Worm (Caenorhabditis elegans): ENCODE results near the gene F23B2.10.
A peak's percentile ranks its signal among the peaks of the same experiment; 100 is the strongest.

Gene F23B2.10

DNA sequence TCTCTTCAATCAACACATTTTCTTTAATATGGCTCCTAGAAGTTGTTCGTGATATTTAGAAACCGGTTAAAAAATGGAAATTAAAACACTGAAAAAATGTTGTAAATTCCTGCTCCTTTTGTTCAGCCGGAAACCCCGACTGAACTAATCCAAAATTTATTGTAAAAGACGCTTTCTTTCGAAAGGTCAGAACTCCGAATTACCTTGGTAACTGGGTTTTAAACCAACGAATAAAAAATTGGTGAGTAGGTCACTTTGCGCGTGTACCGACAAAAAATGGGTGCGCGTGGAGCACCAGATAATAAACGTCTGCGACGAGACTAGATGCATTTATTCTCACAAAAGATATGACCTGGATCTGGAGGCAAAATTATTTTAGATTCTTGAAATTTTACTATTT, 23.6 kb downstream of the F23B2.10 start:
- TF ChIP-seq Y22D7AL.16 (tag; optimal IDR thresholded peaks at IDR 0.05) (no peak), ceh-18 (tag; optimal IDR thresholded peaks at IDR 0.05) (no peak), ceh-9 (tag; optimal IDR thresholded peaks at IDR 0.05) (no peak), syd-9 (tag; optimal IDR thresholded peaks at IDR 0.05) (no peak), ceh-14 (tag; optimal IDR thresholded peaks at IDR 0.05) (no peak), pros-1 (tag; optimal IDR thresholded peaks at IDR 0.05) (no peak), ceh-24 (tag; optimal IDR thresholded peaks at IDR 0.05) (no peak), ceh-6 (GFP tag; optimal IDR thresholded peaks at IDR 0.05) (no peak), C38D4.7 (GFP tag; optimal IDR thresholded peaks at IDR 0.05) (no peak), ceh-34 (tag; optimal IDR thresholded peaks at IDR 0.05) (no peak), ets-4 (tag; optimal IDR thresholded peaks at IDR 0.05) (no peak), sdc-2 (tag; optimal IDR thresholded peaks at IDR 0.05) (no peak), elt-4 (tag; optimal IDR thresholded peaks at IDR 0.05) (no peak), zip-5 (tag; optimal IDR thresholded peaks at IDR 0.05) (no peak), unc-3 (GFP tag; conservative IDR thresholded peaks at IDR 0.05) (no peak), unc-3 (tag; optimal IDR thresholded peaks at IDR 0.05) (no peak), ceh-30 (tag; optimal IDR thresholded peaks at IDR 0.05) (no peak), C08G9.2 (tag; optimal IDR thresholded peaks at IDR 0.05) (no peak)

DNA sequence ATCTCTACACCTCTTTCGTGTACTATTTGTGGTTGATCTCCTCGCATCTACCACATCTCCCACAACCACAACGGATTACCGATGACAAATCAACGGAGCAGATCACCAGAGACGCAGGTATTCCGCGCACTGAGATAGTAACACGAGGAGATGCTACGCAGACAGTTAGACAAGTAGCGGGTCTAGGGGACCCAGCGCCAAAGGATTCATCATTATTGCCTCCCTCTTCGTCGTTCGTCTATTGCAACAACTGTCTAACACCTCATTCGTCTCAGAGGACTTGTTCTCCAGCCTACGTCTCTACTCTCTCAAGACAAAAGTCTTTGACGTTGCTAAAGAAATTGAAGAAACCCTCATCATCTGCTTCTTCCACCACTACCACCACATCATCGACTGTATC, 32.6 kb downstream of the F23B2.10 start:
- TF ChIP-seq nhr-11 (tag; optimal IDR thresholded peaks at IDR 0.05) (no peak), unc-55 (GFP tag; optimal IDR thresholded peaks at IDR 0.05) (peak; percentile 9), pros-1 (tag; optimal IDR thresholded peaks at IDR 0.05) (no peak), ref-2 (tag; optimal IDR thresholded peaks at IDR 0.05) (peak; percentile 31), ceh-18 (tag; optimal IDR thresholded peaks at IDR 0.05) (peak; percentile 25), rnt-1 (tag; optimal IDR thresholded peaks at IDR 0.05) (peak; percentile 11)

DNA sequence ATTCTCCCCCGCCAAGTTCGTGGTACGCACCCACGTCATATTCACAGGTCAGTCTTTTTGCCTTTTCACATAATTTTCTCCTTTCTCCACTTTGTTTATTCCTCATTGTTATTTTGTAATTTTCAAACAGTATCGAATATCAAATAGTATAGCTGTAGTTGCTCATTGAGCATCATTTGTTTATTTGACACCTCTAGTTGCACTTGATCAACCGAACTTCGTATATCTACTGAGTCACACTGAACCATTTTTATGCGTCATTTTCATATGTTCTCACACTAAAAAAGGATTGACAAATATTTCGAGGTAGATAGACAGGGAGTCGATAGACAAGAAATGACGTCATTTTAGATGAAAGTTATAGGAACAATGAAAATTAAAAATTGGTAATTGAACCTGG, 33.9 kb downstream of the F23B2.10 start:
- TF ChIP-seq ets-4 (tag; optimal IDR thresholded peaks at IDR 0.05) (no peak), tbx-7 (tag; optimal IDR thresholded peaks at IDR 0.05) (no peak), Y22D7AL.16 (tag; optimal IDR thresholded peaks at IDR 0.05) (no peak), ceh-6 (GFP tag; optimal IDR thresholded peaks at IDR 0.05) (no peak), ztf-16 (tag; optimal IDR thresholded peaks at IDR 0.05) (no peak), ceh-48 (tag; optimal IDR thresholded peaks at IDR 0.05) (no peak), K09A11.1 (tag; optimal IDR thresholded peaks at IDR 0.05; ENCODE audit: insufficient read depth) (no peak), tbx-2 (tag; optimal IDR thresholded peaks at IDR 0.05) (no peak), gmeb-2 (tag; optimal IDR thresholded peaks at IDR 0.05) (no peak), unc-3 (GFP tag; conservative IDR thresholded peaks at IDR 0.05) (no peak), unc-3 (tag; optimal IDR thresholded peaks at IDR 0.05) (no peak), nhr-232 (tag; optimal IDR thresholded peaks at IDR 0.05) (no peak), ceh-9 (tag; optimal IDR thresholded peaks at IDR 0.05) (no peak), hlh-6 (tag; optimal IDR thresholded peaks at IDR 0.05) (no peak), sox-2 (GFP tag; IDR thresholded peaks at IDR 0.05) (no peak), unc-86 (tag; optimal IDR thresholded peaks at IDR 0.05) (no peak)

- TF ChIP-seq ceh-9 (tag; optimal IDR thresholded peaks at IDR 0.05) = no peak
- TF ChIP-seq zip-5 (tag; optimal IDR thresholded peaks at IDR 0.05) = no peak
- no peak for TF ChIP-seq syd-9 (tag; optimal IDR thresholded peaks at IDR 0.05)
- TF ChIP-seq nhr-232 (tag; optimal IDR thresholded peaks at IDR 0.05) = no peak
- TF ChIP-seq ceh-31 (tag; optimal IDR thresholded peaks at IDR 0.05) = no peak
- TF ChIP-seq ceh-48 (tag; optimal IDR thresholded peaks at IDR 0.05) = no peak
- no peak for TF ChIP-seq ceh-30 (tag; optimal IDR thresholded peaks at IDR 0.05)
Measured at ce11 chrIV:9118792-9119191, 35.4 kb downstream of the F23B2.10 start, which contains the start of gene nrfl-1. Gene nrfl-1 (plus strand): TSS chrIV:9119092.

DNA sequence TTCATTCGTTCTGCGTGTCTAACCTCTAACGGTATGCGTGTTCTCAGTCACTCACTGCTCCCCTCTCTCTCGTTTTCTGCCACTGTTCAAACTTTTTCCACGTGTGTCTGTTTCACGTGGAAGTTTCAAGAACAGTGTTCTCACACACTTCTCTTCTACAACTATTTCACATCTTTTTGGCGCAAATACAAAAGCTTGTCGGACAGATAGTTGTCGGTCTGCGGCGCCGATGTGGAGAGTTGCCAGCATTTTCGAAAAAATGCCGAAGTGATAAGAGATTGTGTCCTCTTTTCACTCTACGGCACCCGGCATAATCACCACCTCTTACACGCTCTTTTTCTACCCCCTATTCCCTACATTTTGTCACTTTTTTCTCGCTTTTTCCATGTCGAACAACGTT, 35.8 kb downstream of the F23B2.10 start:
- TF ChIP-seq pat-9 (tag; optimal IDR thresholded peaks at IDR 0.05) = no peak
- TF ChIP-seq dmd-4 (tag; optimal IDR thresholded peaks at IDR 0.05; ENCODE audit: borderline replicate concordance) = no peak
- TF ChIP-seq fkh-6 (tag; optimal IDR thresholded peaks at IDR 0.05) = no peak
- TF ChIP-seq che-1 (tag; optimal IDR thresholded peaks at IDR 0.05) = no peak
- TF ChIP-seq ceh-14 (tag; optimal IDR thresholded peaks at IDR 0.05) = no peak
- TF ChIP-seq npax-4 (tag; optimal IDR thresholded peaks at IDR 0.05) = no peak
- TF ChIP-seq tbx-2 (tag; optimal IDR thresholded peaks at IDR 0.05) = no peak
- TF ChIP-seq rnt-1 (tag; optimal IDR thresholded peaks at IDR 0.05) = no peak
- no peak for TF ChIP-seq tbx-7 (tag; optimal IDR thresholded peaks at IDR 0.05)
- no peak for TF ChIP-seq sox-4 (tag; optimal IDR thresholded peaks at IDR 0.05)
- TF ChIP-seq lim-6 (tag; optimal IDR thresholded peaks at IDR 0.05) = no peak
- TF ChIP-seq ets-4 (tag; optimal IDR thresholded peaks at IDR 0.05) = no peak
- TF ChIP-seq ceh-9 (tag; optimal IDR thresholded peaks at IDR 0.05) = no peak
- TF ChIP-seq ceh-22 (tag; optimal IDR thresholded peaks at IDR 0.05) = no peak
- no peak for TF ChIP-seq F13H6.1 (tag; optimal IDR thresholded peaks at IDR 0.05)
- TF ChIP-seq elt-2 (tag; optimal IDR thresholded peaks at IDR 0.05) = no peak
- no peak for TF ChIP-seq ref-2 (tag; optimal IDR thresholded peaks at IDR 0.05)
- TF ChIP-seq Y22D7AL.16 (tag; optimal IDR thresholded peaks at IDR 0.05) = no peak

Measured in whole organism, late embryonic.